Fruit fly (Drosophila melanogaster) whole organism, wandering third instar larva: Measurements from ENCODE around the gene Ogg1.

Experiments used
- CG32264 ChIP-seq: fragments of 200-800 bp; sonication (Bioruptor generic); optimal IDR thresholded peaks from 2 replicates; lab custom pipeline; 2016; ENCODE audit warnings: missing biosample characterization, missing genetic modification characterization
- CG9705 ChIP-seq: fragments of 200-800 bp; sonication (Bioruptor generic); optimal IDR thresholded peaks from 2 replicates; lab custom pipeline; 2018; ENCODE audit warnings: missing biosample characterization, mild to moderate bottlenecking, missing genetic modification characterization
- CrebA ChIP-seq: fragments of 200-800 bp; sonication (Bioruptor generic); optimal IDR thresholded peaks from 2 replicates; lab custom pipeline; 2016; ENCODE audit warnings: missing biosample characterization, mild to moderate bottlenecking, missing genetic modification characterization, borderline replicate concordance
- Dfd ChIP-seq: fragments of >200 bp; optimal IDR thresholded peaks from 2 replicates; lab custom pipeline; 2017; ENCODE audit warnings: missing biosample characterization, missing genetic modification characterization
- GATAd ChIP-seq: sonication (Bioruptor generic); optimal IDR thresholded peaks from 2 replicates; lab custom pipeline; 2016; ENCODE audit warnings: missing biosample characterization, missing genetic modification characterization
- Jra ChIP-seq: sonication (Bioruptor generic); optimal IDR thresholded peaks from 2 replicates; lab custom pipeline; 2016; ENCODE audit warnings: missing biosample characterization, missing genetic modification characterization
- dmrt93B ChIP-seq: fragments of 200-800 bp; sonication (Bioruptor generic); optimal IDR thresholded peaks from 2 replicates; lab custom pipeline; 2018; ENCODE audit warnings: missing biosample characterization, mild to moderate bottlenecking, missing genetic modification characterization
- dsf ChIP-seq: sonication (Bioruptor generic); optimal IDR thresholded peaks from 2 replicates; lab custom pipeline; 2016; ENCODE audit warnings: missing biosample characterization, missing genetic modification characterization, borderline replicate concordance
- fru ChIP-seq: fragments of 200-800 bp; sonication (Bioruptor generic); optimal IDR thresholded peaks from 3 replicates; lab custom pipeline; 2016; ENCODE audit warnings: missing biosample characterization, mild to moderate bottlenecking, missing genetic modification characterization
- jim ChIP-seq: fragments of 175-275, 200-325 bp; sonication (Bioruptor generic); optimal IDR thresholded peaks from 2 replicates; lab custom pipeline; 2016; ENCODE audit warnings: missing biosample characterization, mild to moderate bottlenecking, missing genetic modification characterization
- psq ChIP-seq: fragments of 200-800 bp; sonication (Bioruptor generic); optimal IDR thresholded peaks from 3 replicates; lab custom pipeline; 2017; ENCODE audit warnings: missing biosample characterization, mild to moderate bottlenecking, missing genetic modification characterization, moderate library complexity
- sage ChIP-seq: fragments of 200-800 bp; sonication (Bioruptor generic); optimal IDR thresholded peaks from 2 replicates; lab custom pipeline; 2016; ENCODE audit warnings: missing biosample characterization, mild to moderate bottlenecking, missing genetic modification characterization
- sv ChIP-seq: fragments of 200-800 bp; sonication (Bioruptor generic); optimal IDR thresholded peaks from 3 replicates; lab custom pipeline; 2016; ENCODE audit warnings: missing biosample characterization, missing genetic modification characterization
- tai ChIP-seq: sonication (Bioruptor generic); optimal IDR thresholded peaks from 2 replicates; lab custom pipeline; 2016; ENCODE audit warnings: missing biosample characterization, missing genetic modification characterization
- usp ChIP-seq: fragments of >200 bp; optimal IDR thresholded peaks from 2 replicates; lab custom pipeline; 2017; ENCODE audit warnings: missing biosample characterization, missing genetic modification characterization

Gene Ogg1

dm6 chrX:8730306-8730705, 40.2 kb downstream of the Ogg1 start (continued):
- no peak for TF ChIP-seq tai (GFP tag; lab: Kevin White, UChicago)
- TF ChIP-seq sv: no peak
- no peak for TF ChIP-seq CrebA (GFP tag; lab: Kevin White, UChicago)
- no peak for TF ChIP-seq GATAd
- no peak for TF ChIP-seq usp (GFP tag; lab: Kevin White, UChicago)
- TF ChIP-seq sage: no peak
- no peak for TF ChIP-seq jim (GFP tag; lab: Kevin White, UChicago)
- TF ChIP-seq psq (GFP tag; lab: Kevin White, UChicago): peak; percentile 53
- no peak for TF ChIP-seq CG32264 (GFP tag; lab: Kevin White, UChicago)
- TF ChIP-seq dmrt93B (GFP tag; lab: Kevin White, UChicago): peak; percentile 27
- no peak for TF ChIP-seq dsf (GFP tag; lab: Kevin White, UChicago)
- peak; percentile 39 for TF ChIP-seq CG9705 (GFP tag; lab: Kevin White, UChicago)
- TF ChIP-seq Dfd: no peak

DNA sequence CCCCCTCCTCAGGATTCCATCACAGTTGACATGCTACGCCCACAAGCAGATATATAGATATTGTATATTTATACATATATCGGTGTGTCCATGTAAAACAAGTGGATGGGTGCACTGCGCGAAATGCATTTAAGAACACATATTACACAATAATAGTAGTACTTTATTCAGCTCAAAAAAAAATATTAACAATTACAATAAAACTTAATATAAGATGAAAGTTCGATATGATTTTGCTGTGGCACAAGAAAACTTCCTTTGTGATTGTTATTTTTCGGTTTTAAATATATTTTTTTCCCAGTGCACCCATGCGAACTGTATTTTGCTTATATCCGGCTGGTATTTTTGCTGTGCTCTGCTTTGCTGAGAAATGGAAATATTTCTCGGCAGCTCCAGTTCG, 41.3 kb downstream of the Ogg1 start:
- TF ChIP-seq CG32264 (GFP tag; lab: Kevin White, UChicago): no peak
- no peak for TF ChIP-seq sage
- TF ChIP-seq fru (GFP tag; lab: Kevin White, UChicago): no peak
- TF ChIP-seq, all 38 proteins: peak for 0

dm6 chrX:8732379-8732778, 42.3 kb downstream of the Ogg1 start:
- TF ChIP-seq tai (GFP tag; lab: Kevin White, UChicago) (no peak), CG32264 (GFP tag; lab: Kevin White, UChicago) (no peak), Jra (GFP tag; lab: Kevin White, UChicago) (no peak)
